Worm (Caenorhabditis elegans) whole organism, mixed stage, embryonic: ENCODE data around the gene xpf-1.

Experiments
- M03D4.4 ChIP-seq: sonication (generic microtip); optimal IDR thresholded peaks from 2 replicates; lab custom pipeline; 2017; ENCODE audit warnings: mild to moderate bottlenecking, missing genetic modification characterization, missing compliant biosample characterization
- bed-3 ChIP-seq: fragments of 200-800 bp; sonication (Bioruptor generic); optimal IDR thresholded peaks from 3 replicates; lab custom pipeline; 2018; ENCODE audit warnings: mild to moderate bottlenecking, missing genetic modification characterization, moderate library complexity, missing compliant biosample characterization
- blmp-1 ChIP-seq: fragments of 150-350 bp; optimal IDR thresholded peaks from 2 replicates; lab custom pipeline; 2014; ENCODE audit warnings: missing biosample characterization, missing genetic modification characterization
- ceh-39 ChIP-seq: fragments of 150-350 bp; optimal IDR thresholded peaks from 2 replicates; lab custom pipeline; 2014; ENCODE audit warnings: missing biosample characterization, missing genetic modification characterization
- ceh-43 ChIP-seq: fragments of 200-800 bp; sonication (Bioruptor generic); optimal IDR thresholded peaks from 2 replicates; lab custom pipeline; 2018; ENCODE audit warnings: mild to moderate bottlenecking, missing genetic modification characterization, moderate library complexity, missing compliant biosample characterization
- ceh-83 ChIP-seq: fragments of 200-800 bp; sonication (Bioruptor generic); optimal IDR thresholded peaks from 2 replicates; lab custom pipeline; 2018; ENCODE audit warnings: mild to moderate bottlenecking, missing genetic modification characterization, missing compliant biosample characterization
- ces-1 ChIP-seq: fragments of 150-350 bp; optimal IDR thresholded peaks from 2 replicates; lab custom pipeline; 2014; ENCODE audit warnings: missing biosample characterization, missing genetic modification reagents, missing genetic modification characterization
- cnd-1 ChIP-seq: fragments of 200-800 bp; sonication (Bioruptor generic); optimal IDR thresholded peaks from 2 replicates; lab custom pipeline; 2018; ENCODE audit warnings: mild to moderate bottlenecking, missing genetic modification characterization, missing compliant biosample characterization
- drap-1 ChIP-seq: fragments of 200-800 bp; sonication (Bioruptor generic); optimal IDR thresholded peaks from 3 replicates; lab custom pipeline; 2018; ENCODE audit warnings: mild to moderate bottlenecking, missing genetic modification characterization, missing compliant biosample characterization
- elt-1 ChIP-seq: sonication (generic microtip); optimal IDR thresholded peaks from 2 replicates; lab custom pipeline; 2017; ENCODE audit warnings: missing genetic modification characterization, mild to moderate bottlenecking, missing compliant biosample characterization, antibody characterized with exemption, moderate library complexity, borderline replicate concordance; ENCODE audit not compliant: insufficient read depth
- elt-3 ChIP-seq: fragments of 150-350 bp; optimal IDR thresholded peaks from 2 replicates; lab custom pipeline; 2014; ENCODE audit warnings: missing biosample characterization, missing genetic modification characterization
- flh-1 ChIP-seq: fragments of 200-800 bp; sonication (Bioruptor generic); optimal IDR thresholded peaks from 2 replicates; lab custom pipeline; 2018; ENCODE audit warnings: mild to moderate bottlenecking, missing genetic modification characterization, moderate library complexity, missing compliant biosample characterization
- ham-2 ChIP-seq: fragments of 200-800 bp; sonication (Bioruptor generic); optimal IDR thresholded peaks from 2 replicates; lab custom pipeline; 2018; ENCODE audit warnings: mild to moderate bottlenecking, missing genetic modification characterization, missing compliant biosample characterization
- hlh-1 ChIP-seq: fragments of 150-350 bp; optimal IDR thresholded peaks from 2 replicates; lab custom pipeline; 2014; ENCODE audit warnings: missing biosample characterization, missing genetic modification reagents, missing genetic modification characterization
- lin-13 ChIP-seq: fragments of 150-350 bp; optimal IDR thresholded peaks from 2 replicates; lab custom pipeline; 2014; ENCODE audit warnings: missing biosample characterization, missing genetic modification characterization
- lin-32 ChIP-seq: fragments of 200-800 bp; sonication (Bioruptor generic); optimal IDR thresholded peaks from 2 replicates; lab custom pipeline; 2018; ENCODE audit warnings: mild to moderate bottlenecking, missing genetic modification characterization, missing compliant biosample characterization
- lsy-2 ChIP-seq: fragments of 150-350 bp; optimal IDR thresholded peaks from 2 replicates; lab custom pipeline; 2014; ENCODE audit warnings: missing biosample characterization, missing genetic modification characterization
- mab-5 ChIP-seq: fragments of 150-350 bp; optimal IDR thresholded peaks from 2 replicates; lab custom pipeline; 2014; ENCODE audit warnings: missing biosample characterization, missing genetic modification characterization
- mep-1 ChIP-seq: fragments of 150-350 bp; optimal IDR thresholded peaks from 2 replicates; lab custom pipeline; 2017; ENCODE audit warnings: missing biosample characterization, missing genetic modification reagents, missing genetic modification characterization, inconsistent platforms
- mls-2 ChIP-seq: sonication (generic microtip); optimal IDR thresholded peaks from 2 replicates; lab custom pipeline; 2016; ENCODE audit warnings: mild to moderate bottlenecking, missing genetic modification characterization, moderate library complexity, missing compliant biosample characterization
- nhr-12 ChIP-seq: fragments of 150-350 bp; optimal IDR thresholded peaks from 2 replicates; lab custom pipeline; 2014; ENCODE audit warnings: missing biosample characterization, missing genetic modification characterization
- nhr-2 ChIP-seq: fragments of 150-350 bp; optimal IDR thresholded peaks from 2 replicates; lab custom pipeline; 2014; ENCODE audit warnings: missing biosample characterization, missing genetic modification characterization
- nhr-237 ChIP-seq: fragments of 150-350 bp; optimal IDR thresholded peaks from 2 replicates; lab custom pipeline; 2014; ENCODE audit warnings: missing biosample characterization, missing genetic modification characterization
- nhr-28 ChIP-seq: fragments of 150-350 bp; optimal IDR thresholded peaks from 2 replicates; lab custom pipeline; 2014; ENCODE audit warnings: missing biosample characterization, missing genetic modification characterization
- pha-4 ChIP-seq: fragments of 150-350 bp; optimal IDR thresholded peaks from 2 replicates; lab custom pipeline; 2018; ENCODE audit warnings: missing biosample characterization, missing genetic modification reagents, missing genetic modification characterization
- sem-2 ChIP-seq: fragments of 200-800 bp; sonication (Bioruptor generic); optimal IDR thresholded peaks from 2 replicates; lab custom pipeline; 2018; ENCODE audit warnings: mild to moderate bottlenecking, missing genetic modification characterization, missing compliant biosample characterization
- snpc-4 ChIP-seq: fragments of 150-350 bp; optimal IDR thresholded peaks from 2 replicates; lab custom pipeline; 2014; ENCODE audit warnings: missing biosample characterization, missing genetic modification characterization
- sptf-1 ChIP-seq: sonication (generic microtip); optimal IDR thresholded peaks from 2 replicates; lab custom pipeline; 2017; ENCODE audit warnings: mild to moderate bottlenecking, missing genetic modification characterization, moderate library complexity, missing compliant biosample characterization
- tbx-8 ChIP-seq: fragments of 200-800 bp; sonication (Bioruptor generic); optimal IDR thresholded peaks from 2 replicates; lab custom pipeline; 2018; ENCODE audit warnings: mild to moderate bottlenecking, missing genetic modification characterization, moderate library complexity, missing compliant biosample characterization
- unc-120 ChIP-seq: sonication (generic microtip); optimal IDR thresholded peaks from 2 replicates; lab custom pipeline; 2017; ENCODE audit warnings: missing genetic modification characterization, missing compliant biosample characterization; ENCODE audit not compliant: poor library complexity, severe bottlenecking
- unc-39 ChIP-seq: fragments of 150-350 bp; optimal IDR thresholded peaks from 2 replicates; lab custom pipeline; 2014; ENCODE audit warnings: missing biosample characterization, missing genetic modification characterization
- unc-62 ChIP-seq: fragments of 150-350 bp; optimal IDR thresholded peaks from 2 replicates; lab custom pipeline; 2014; ENCODE audit warnings: missing biosample characterization, missing genetic modification reagents, missing genetic modification characterization
- zip-8 ChIP-seq: fragments of 150-350 bp; optimal IDR thresholded peaks from 2 replicates; lab custom pipeline; 2014; ENCODE audit warnings: missing biosample characterization, missing genetic modification characterization
- ztf-11 ChIP-seq: fragments of 150-350 bp; optimal IDR thresholded peaks from 2 replicates; lab custom pipeline; 2014; ENCODE audit warnings: missing biosample characterization, missing genetic modification characterization

xpf-1 gene

ce11 chrII:11742320-11742719 lies 46.3 kb downstream of the xpf-1 start:
- TF ChIP-seq nhr-12 (tag; lab: Kevin White, UChicago), result no peak
- TF ChIP-seq mep-1, result no peak
- peak; percentile 11 for TF ChIP-seq ces-1 (GFP tag; lab: Kevin White, UChicago)
- no peak for TF ChIP-seq sem-2 (GFP tag; lab: Kevin White, UChicago)
- TF ChIP-seq bed-3 (GFP tag; lab: Kevin White, UChicago), result no peak
- no peak for TF ChIP-seq elt-1 (tag; lab: Kevin White, UChicago)

DNA sequence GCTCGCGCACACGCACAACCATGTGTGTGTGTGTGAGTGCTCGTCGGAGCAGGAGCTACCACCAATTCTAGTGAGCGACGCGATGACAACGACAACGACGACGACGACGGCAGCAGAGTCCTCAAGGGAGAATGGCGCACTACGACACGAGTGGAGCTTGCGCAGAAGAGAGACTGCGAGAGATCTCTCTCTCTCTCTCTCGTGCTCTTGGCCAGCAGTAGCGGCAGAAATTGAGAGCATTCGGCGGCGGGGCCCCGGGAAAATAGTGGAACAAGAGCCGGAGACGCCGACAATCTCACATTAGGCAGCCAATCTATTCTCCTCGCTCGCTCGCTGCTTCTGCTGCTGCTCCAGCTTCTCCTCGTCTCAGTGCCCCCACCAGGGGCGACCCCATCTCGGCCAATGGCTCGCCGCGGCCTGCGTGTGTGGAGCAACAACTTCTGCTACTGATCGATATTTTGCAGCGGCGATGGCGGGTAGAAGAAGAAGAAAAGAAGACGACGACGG lies 50.9 kb downstream of the xpf-1 start:
- peak; percentile 17 for TF ChIP-seq ztf-11
- peak; percentile 82 for TF ChIP-seq unc-120 (tag; lab: Kevin White, UChicago)
- TF ChIP-seq flh-1 (GFP tag; lab: Kevin White, UChicago), result peak; percentile 51
- TF ChIP-seq blmp-1 (tag; lab: Kevin White, UChicago), result no peak
- TF ChIP-seq nhr-237 (tag; lab: Kevin White, UChicago), result peak; percentile 33
- TF ChIP-seq drap-1 (GFP tag; lab: Kevin White, UChicago), result peak; percentile 22
- TF ChIP-seq elt-1 (tag; lab: Kevin White, UChicago), result no peak
- TF ChIP-seq ceh-43 (GFP tag; lab: Kevin White, UChicago), result no peak
- no peak for TF ChIP-seq ham-2 (GFP tag; lab: Kevin White, UChicago)
- TF ChIP-seq lin-32 (GFP tag; lab: Kevin White, UChicago), result peak; percentile 27
- peak; percentile 38 for TF ChIP-seq ces-1 (GFP tag; lab: Kevin White, UChicago)
- TF ChIP-seq unc-39 (tag; lab: Kevin White, UChicago), result no peak
- peak; percentile 26 for TF ChIP-seq bed-3 (GFP tag; lab: Kevin White, UChicago)
- peak; percentile 23 for TF ChIP-seq lsy-2
- peak; percentile 74 for TF ChIP-seq mls-2
- peak; percentile 64 for TF ChIP-seq ceh-83 (GFP tag; lab: Kevin White, UChicago)
- TF ChIP-seq cnd-1 (tag; lab: Kevin White, UChicago), result peak; percentile 39
- TF ChIP-seq nhr-2 (tag; lab: Kevin White, UChicago), result no peak
- TF ChIP-seq sptf-1 (tag; lab: Kevin White, UChicago), result peak; percentile 82
- no peak for TF ChIP-seq zip-8
- TF ChIP-seq M03D4.4 (tag; lab: Kevin White, UChicago), result peak; percentile 43
- TF ChIP-seq unc-62, result peak; percentile 36
- TF ChIP-seq mab-5, result no peak
- no peak for TF ChIP-seq mep-1
- TF ChIP-seq ceh-39 (tag; lab: Kevin White, UChicago), result no peak

DNA sequence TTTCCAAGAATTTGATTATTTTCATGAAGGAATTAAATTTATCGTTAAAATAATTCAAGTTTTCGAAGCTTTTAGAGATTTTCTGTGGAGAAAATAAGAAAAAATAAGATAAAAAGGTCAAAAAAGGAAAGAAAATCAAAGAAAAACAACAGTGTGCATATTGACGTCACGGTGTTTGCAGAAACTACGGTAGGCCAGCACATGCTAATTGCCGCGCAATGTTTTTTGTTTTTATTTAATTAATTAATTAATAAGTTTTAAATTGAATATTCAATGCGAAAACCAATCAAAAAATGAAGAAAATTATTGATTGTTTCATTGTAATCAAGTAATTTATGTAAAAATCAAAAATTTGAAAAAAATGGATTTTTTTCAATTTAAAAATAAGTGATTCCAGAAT lies 51.9 kb downstream of the xpf-1 start:
- TF ChIP-seq mep-1 (peak; percentile 10), ces-1 (GFP tag; lab: Kevin White, UChicago) (peak; percentile 59), lsy-2 (peak; percentile 93), nhr-28 (tag; lab: Kevin White, UChicago) (no peak), ceh-43 (GFP tag; lab: Kevin White, UChicago) (peak; percentile 17), unc-62 (no peak)

DNA sequence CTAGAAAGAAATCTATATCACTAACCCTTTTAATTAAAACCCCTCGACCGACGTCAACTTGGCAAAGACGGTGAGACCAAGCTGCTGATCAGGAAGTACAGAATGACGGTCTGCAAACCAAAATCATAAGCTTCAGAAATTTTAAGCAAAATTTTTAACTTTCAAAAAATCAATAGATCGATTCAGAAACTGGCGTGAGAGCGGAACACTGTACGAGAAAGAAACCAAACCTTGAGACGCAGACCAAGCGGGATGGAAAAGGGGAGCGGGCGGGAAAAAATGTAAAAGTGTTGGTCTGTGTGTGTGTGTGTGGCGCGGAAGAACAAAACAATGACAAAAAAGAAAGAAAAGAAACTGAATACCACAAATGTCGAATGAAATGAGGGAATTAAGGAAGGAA lies 52.5 kb downstream of the xpf-1 start, which contains the start of the genes F44E5.17 and gpb-1:
TSS of gene F44E5.17 (minus strand) at position 101 of the 400 bp plus-strand sequence.
TSS of gene gpb-1 (minus strand) at position 118 of the 400 bp plus-strand sequence.
- TF ChIP-seq blmp-1 (tag; lab: Kevin White, UChicago), result no peak
- no peak for TF ChIP-seq ceh-83 (GFP tag; lab: Kevin White, UChicago)
- TF ChIP-seq snpc-4, result no peak
- no peak for TF ChIP-seq lin-32 (GFP tag; lab: Kevin White, UChicago)

ce11 chrII:11749490-11750172 lies 53.7 kb downstream of the xpf-1 start:
- TF ChIP-seq ceh-39 (tag; lab: Kevin White, UChicago) (peak; percentile 31), lin-13 (tag; lab: Kevin White, UChicago) (peak; percentile 54), lsy-2 (peak; percentile 67), nhr-2 (tag; lab: Kevin White, UChicago) (peak; percentile 22), cnd-1 (tag; lab: Kevin White, UChicago) (peak; percentile 29), ham-2 (GFP tag; lab: Kevin White, UChicago) (peak; percentile 99), mep-1 (peak; percentile 65), nhr-28 (tag; lab: Kevin White, UChicago) (no peak), sem-2 (GFP tag; lab: Kevin White, UChicago) (no peak), ztf-11 (no peak), unc-120 (tag; lab: Kevin White, UChicago) (peak; percentile 99), M03D4.4 (tag; lab: Kevin White, UChicago) (peak; percentile 83), pha-4 (peak; percentile 74), ceh-43 (GFP tag; lab: Kevin White, UChicago) (no peak), unc-39 (tag; lab: Kevin White, UChicago) (peak; percentile 9), nhr-12 (tag; lab: Kevin White, UChicago) (no peak), drap-1 (GFP tag; lab: Kevin White, UChicago) (peak; percentile 78), nhr-237 (tag; lab: Kevin White, UChicago) (peak; percentile 35), zip-8 (no peak), tbx-8 (GFP tag; lab: Kevin White, UChicago) (peak; percentile 51), lin-32 (GFP tag; lab: Kevin White, UChicago) (peak; percentile 36), unc-62 (peak; percentile 71), elt-3 (tag; lab: Kevin White, UChicago) (no peak), elt-1 (tag; lab: Kevin White, UChicago) (no peak), ces-1 (GFP tag; lab: Kevin White, UChicago) (peak; percentile 42), hlh-1 (tag; lab: Kevin White, UChicago) (peak; percentile 76), sptf-1 (tag; lab: Kevin White, UChicago) (peak; percentile 58), mls-2 (peak; percentile 65), bed-3 (GFP tag; lab: Kevin White, UChicago) (no peak), mab-5 (no peak), flh-1 (GFP tag; lab: Kevin White, UChicago) (peak; percentile 32), snpc-4 (no peak)
